Worm (Caenorhabditis elegans): ENCODE results near the gene npr-10.

ce11 chrX:13062934-13063585, 30.6 kb upstream of the npr-10 start, which contains the start of gene K03A11.5:
- no peak for TF ChIP-seq nhr-11 (tag; optimal IDR thresholded peaks at IDR 0.05)
- no peak for TF ChIP-seq che-1 (tag; optimal IDR thresholded peaks at IDR 0.05)
- TF ChIP-seq C38D4.7 (GFP tag; optimal IDR thresholded peaks at IDR 0.05) = no peak

Measured in whole organism, late embryonic.